Worm (Caenorhabditis elegans) whole organism, L4/young adult: ENCODE data around the gene pfd-4.

ENCODE experiments used
- W03F9.2 ChIP-seq: fragments of 150-350 bp; optimal IDR thresholded peaks from 2 replicates; lab custom pipeline; 2014; ENCODE audit warnings: missing biosample characterization, missing genetic modification characterization
- him-1 ChIP-seq: sonication (generic microtip); optimal IDR thresholded peaks from 2 replicates; lab custom pipeline; 2016; ENCODE audit warnings: missing genotype, missing genetic modification reagents, missing genetic modification characterization, missing compliant biosample characterization

DNA sequence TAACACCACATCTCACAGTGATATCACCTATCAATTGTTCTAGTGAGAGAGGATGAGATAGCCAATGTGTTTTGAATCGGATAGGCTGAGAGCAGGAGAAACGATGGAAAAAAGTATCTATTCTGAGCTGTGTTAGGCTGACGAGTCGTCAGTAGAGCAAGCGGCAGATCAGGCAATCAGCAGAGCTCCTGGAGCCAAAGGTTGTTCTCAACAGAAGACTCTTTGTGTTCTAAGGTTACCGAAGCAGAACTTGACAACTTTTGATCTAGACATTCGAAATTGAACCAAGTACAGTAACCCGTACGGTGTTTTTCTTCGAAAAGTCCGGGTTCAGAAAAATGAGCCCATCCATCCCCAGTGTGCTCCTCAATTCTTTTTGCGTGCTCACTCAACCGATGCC is 37.8 kb downstream of the pfd-4 start:
- TF ChIP-seq W03F9.2 (no peak), him-1 (tag; lab: Kevin White, UChicago) (no peak)
